Fruit fly (Drosophila melanogaster) whole organism, prepupa: ENCODE measurements around the gene sad.

ENCODE experiments used
- CG4318 ChIP-seq: fragments of 200-800 bp; sonication (Bioruptor generic); optimal IDR thresholded peaks from 3 replicates; lab custom pipeline; 2017; ENCODE audit warnings: missing biosample characterization, mild to moderate bottlenecking, missing genetic modification characterization
- CG7368 ChIP-seq: fragments of 200-800 bp; sonication (Bioruptor generic); optimal IDR thresholded peaks from 3 replicates; lab custom pipeline; 2016; ENCODE audit warnings: missing biosample characterization, missing genetic modification characterization
- Eip75B ChIP-seq: fragments of 200-800 bp; sonication (Bioruptor generic); optimal IDR thresholded peaks from 3 replicates; lab custom pipeline; 2016; ENCODE audit warnings: missing biosample characterization, missing genetic modification characterization

DNA sequence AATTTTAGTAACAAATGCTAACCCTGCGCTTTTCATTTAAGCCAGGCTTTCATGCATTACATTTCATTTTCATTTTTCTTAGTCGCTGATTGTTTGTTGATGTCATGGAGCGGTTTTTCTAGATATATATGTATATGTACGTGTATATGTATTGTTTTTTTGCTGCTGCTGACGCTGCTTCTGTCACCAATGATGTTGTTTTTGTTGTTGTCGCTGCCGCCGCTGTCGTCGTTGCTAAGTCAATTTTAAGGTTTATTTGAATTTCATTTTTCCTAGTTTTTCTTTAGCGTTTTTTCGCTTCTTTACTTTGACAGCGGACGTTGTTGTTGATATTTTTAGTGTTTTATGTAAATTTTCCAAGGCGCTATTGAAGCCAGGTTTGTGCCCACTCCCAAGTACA, 6.9 kb upstream of the sad start:
- TF ChIP-seq Eip75B, result no peak
- no peak for TF ChIP-seq CG4318
- TF ChIP-seq CG7368 (GFP tag; lab: Kevin White, UChicago), result no peak
